Worm (Caenorhabditis elegans) whole organism, L4 larva: ENCODE data around the gene H14E04.3.

Source experiments
- F44E2.7 ChIP-seq: fragments of 200-800 bp; sonication (Bioruptor generic); IDR thresholded peaks from 2 replicates; pipeline ENCODE4 v2.1.2; 2022; ENCODE audit warnings: missing genetic modification characterization, missing compliant biosample characterization
- Y48G9A.11 ChIP-seq: fragments of 200-800 bp; sonication (Bioruptor generic); IDR thresholded peaks from 2 replicates; pipeline ENCODE4 v1.3.6; 2022; ENCODE audit warnings: missing genetic modification reagents, missing genetic modification characterization, missing compliant biosample characterization
- aha-1 ChIP-seq: fragments of 150-350 bp; peaks from one replicate; lab custom pipeline; 2014; ENCODE audit warnings: missing biosample characterization, missing genetic modification characterization
- attf-4 ChIP-seq: sonication (generic microtip); optimal IDR thresholded peaks from 3 replicates; lab custom pipeline; 2017; ENCODE audit warnings: missing biosample characterization, missing genetic modification characterization
- ceh-28 ChIP-seq: fragments of 150-350 bp; optimal IDR thresholded peaks from 2 replicates; lab custom pipeline; 2014; ENCODE audit warnings: missing biosample characterization, missing genetic modification reagents, missing genetic modification characterization
- ceh-62 ChIP-seq: sonication (generic microtip); optimal IDR thresholded peaks from 2 replicates; lab custom pipeline; 2017; ENCODE audit warnings: missing biosample characterization, missing genetic modification characterization
- daf-16 ChIP-seq, 3 experiments: sonication (generic microtip); optimal IDR thresholded peaks; 2 replicates each; lab custom pipeline; 2016 to 2017; ENCODE audit warnings: missing genetic modification characterization in 3 of 3, missing genetic modification reagents in 3 of 3, mild to moderate bottlenecking in 2 of 3, missing compliant biosample characterization in 2 of 3, missing biosample characterization in 1 of 3, moderate library complexity in 1 of 3
- daf-19 ChIP-seq: fragments of 200-800 bp; sonication (Bioruptor generic); conservative IDR thresholded peaks from 2 replicates; pipeline ENCODE4 v1.3.6; 2022; ENCODE audit warnings: missing genetic modification characterization, missing compliant biosample characterization
- dmd-6 ChIP-seq: fragments of 200-800 bp; sonication (Bioruptor generic); IDR thresholded peaks from 2 replicates; pipeline ENCODE4 v1.3.6; 2022; ENCODE audit warnings: missing genetic modification reagents, missing genetic modification characterization, missing compliant biosample characterization
- dpl-1 ChIP-seq: fragments of 150-350 bp; optimal IDR thresholded peaks from 2 replicates; lab custom pipeline; 2014; ENCODE audit warnings: missing biosample characterization, missing genetic modification reagents, missing genetic modification characterization
- duxl-1 ChIP-seq: sonication (generic microtip); optimal IDR thresholded peaks from 2 replicates; lab custom pipeline; 2016; ENCODE audit warnings: mild to moderate bottlenecking, missing genetic modification characterization, moderate library complexity, missing compliant biosample characterization; ENCODE audit not compliant: poor library complexity
- dve-1 ChIP-seq: sonication (generic microtip); optimal IDR thresholded peaks from 2 replicates; lab custom pipeline; 2017; ENCODE audit warnings: antibody characterized with exemption, mild to moderate bottlenecking, missing genetic modification characterization, missing compliant biosample characterization; ENCODE audit not compliant: insufficient read depth
- egl-27 ChIP-seq: sonication (generic microtip); optimal IDR thresholded peaks from 3 replicates; lab custom pipeline; 2017; ENCODE audit warnings: missing biosample characterization, missing genetic modification reagents, missing genetic modification characterization
- egl-43 ChIP-seq: fragments of 200-800 bp; sonication (Bioruptor generic); IDR thresholded peaks from 2 replicates; pipeline ENCODE4 v1.3.6; 2022; ENCODE audit warnings: missing genetic modification reagents, missing genetic modification characterization, missing compliant biosample characterization
- hlh-11 ChIP-seq: fragments of 200-800 bp; sonication (Bioruptor generic); optimal IDR thresholded peaks from 2 replicates; lab custom pipeline; 2018; ENCODE audit warnings: mild to moderate bottlenecking, missing genetic modification characterization, missing compliant biosample characterization
- hlh-30 ChIP-seq: sonication (generic microtip); optimal IDR thresholded peaks from 2 replicates; lab custom pipeline; 2017; ENCODE audit warnings: antibody characterized with exemption, mild to moderate bottlenecking, missing genetic modification characterization, missing compliant biosample characterization; ENCODE audit not compliant: insufficient read depth
- lin-13 ChIP-seq: fragments of 150-350 bp; optimal IDR thresholded peaks from 2 replicates; lab custom pipeline; 2014; ENCODE audit warnings: missing biosample characterization, missing genetic modification reagents, missing genetic modification characterization
- lin-38 ChIP-seq: fragments of 200-800 bp; sonication (Bioruptor generic); IDR thresholded peaks from 2 replicates; pipeline ENCODE4 v1.3.6; 2022; ENCODE audit warnings: missing genetic modification reagents, missing genetic modification characterization, missing compliant biosample characterization
- lin-39 ChIP-seq: fragments of 150-350 bp; optimal IDR thresholded peaks from 2 replicates; lab custom pipeline; 2014; ENCODE audit warnings: missing biosample characterization, missing genetic modification reagents, missing genetic modification characterization
- lsy-2 ChIP-seq, 2 experiments: fragments of 150-350 bp in 1 of 2; sonication (generic microtip) in 1 of 2; optimal IDR thresholded peaks; 2 replicates each; lab custom pipeline; 2014 to 2017; ENCODE audit warnings: missing biosample characterization in 2 of 2, missing genetic modification characterization in 2 of 2
- madf-5 ChIP-seq, 2 experiments: fragments of 200-800 bp; sonication (Bioruptor generic); IDR thresholded peaks; 2 replicates each; pipeline ENCODE4 v1.3.6; 2022; ENCODE audit warnings: missing compliant biosample characterization in 2 of 2, missing genetic modification characterization in 2 of 2
- madf-9 ChIP-seq: fragments of 200-800 bp; sonication (Bioruptor generic); conservative IDR thresholded peaks from 2 replicates; pipeline ENCODE4 v1.3.6; 2022; ENCODE audit warnings: missing genetic modification reagents, missing genetic modification characterization, missing compliant biosample characterization
- mdl-1 ChIP-seq, 2 experiments: fragments of 150-350 bp in 1 of 2; sonication (generic microtip) in 1 of 2; optimal IDR thresholded peaks; 2 replicates each; lab custom pipeline; 2014 to 2017; ENCODE audit warnings: missing biosample characterization in 2 of 2, missing genetic modification characterization in 2 of 2
- mdt-29 ChIP-seq: fragments of 200-800 bp; sonication (Bioruptor generic); IDR thresholded peaks from 2 replicates; pipeline ENCODE4 v1.3.6; 2022; ENCODE audit warnings: missing genetic modification reagents, missing genetic modification characterization, missing compliant biosample characterization
- mep-1 ChIP-seq: fragments of 150-350 bp; sonication (generic microtip); optimal IDR thresholded peaks from 3 replicates; lab custom pipeline; 2014; ENCODE audit warnings: missing biosample characterization, missing genetic modification characterization
- mes-2 ChIP-seq: sonication (generic microtip); optimal IDR thresholded peaks from 2 replicates; lab custom pipeline; 2016; ENCODE audit warnings: missing genotype, mild to moderate bottlenecking, missing genetic modification characterization, missing compliant biosample characterization; ENCODE audit not compliant: poor library complexity, severe bottlenecking
- mxl-2 ChIP-seq: fragments of 200-800 bp; sonication (Bioruptor generic); conservative IDR thresholded peaks from 2 replicates; pipeline ENCODE4 v1.3.6; 2022; ENCODE audit warnings: missing genetic modification reagents, missing genetic modification characterization, missing compliant biosample characterization
- mxl-3 ChIP-seq: fragments of 200-800 bp; sonication (Bioruptor generic); optimal IDR thresholded peaks from 2 replicates; lab custom pipeline; 2018; ENCODE audit warnings: mild to moderate bottlenecking, missing genetic modification characterization, missing compliant biosample characterization
- nhr-28 ChIP-seq: fragments of 150-350 bp; optimal IDR thresholded peaks from 2 replicates; lab custom pipeline; 2014; ENCODE audit warnings: missing biosample characterization, missing genetic modification characterization
- nhr-48 ChIP-seq: sonication (generic microtip); optimal IDR thresholded peaks from 2 replicates; lab custom pipeline; 2016; ENCODE audit warnings: mild to moderate bottlenecking, missing genetic modification characterization, missing compliant biosample characterization
- nhr-6 ChIP-seq: fragments of 150-350 bp; optimal IDR thresholded peaks from 2 replicates; lab custom pipeline; 2014; ENCODE audit warnings: missing biosample characterization, missing genetic modification characterization
- nhr-76 ChIP-seq: fragments of 150-350 bp; optimal IDR thresholded peaks from 2 replicates; lab custom pipeline; 2014; ENCODE audit warnings: missing biosample characterization, missing genetic modification characterization
- pha-4 ChIP-seq, 2 experiments: fragments of 150-350 bp in 1 of 2; fragments of 200-800 bp in 1 of 2; sonication (Bioruptor generic) in 1 of 2; IDR thresholded peaks in 1 of 2; optimal IDR thresholded peaks in 1 of 2; 2 replicates each; pipeline versions ENCODE4 v1.3.6 to Lab custom; 2014 to 2022; ENCODE audit warnings: missing genetic modification characterization in 2 of 2, missing genetic modification reagents in 2 of 2, missing biosample characterization in 1 of 2, missing compliant biosample characterization in 1 of 2
- php-3 ChIP-seq: fragments of 200-800 bp; sonication (Bioruptor generic); IDR thresholded peaks from 2 replicates; pipeline ENCODE4 v1.3.6; 2022; ENCODE audit warnings: missing genetic modification reagents, missing genetic modification characterization, missing compliant biosample characterization
- pqm-1 ChIP-seq: sonication (generic microtip); optimal IDR thresholded peaks from 2 replicates; lab custom pipeline; 2017; ENCODE audit warnings: missing biosample characterization, missing genetic modification characterization
- unc-62 ChIP-seq, 3 experiments: fragments of 150-350 bp in 1 of 3; sonication (generic microtip); optimal IDR thresholded peaks in 2 of 3; peaks in 1 of 3; 1 replicate in 1 of 3; 2 replicates in 2 of 3; lab custom pipeline; 2014 to 2017; ENCODE audit warnings: missing biosample characterization in 3 of 3, missing genetic modification characterization in 3 of 3, missing genetic modification reagents in 3 of 3, missing genotype in 1 of 3
- vab-7 ChIP-seq: fragments of 200-800 bp; sonication (Bioruptor generic); IDR thresholded peaks from 2 replicates; pipeline ENCODE4 v1.3.6; 2022; ENCODE audit warnings: missing genetic modification reagents, missing genetic modification characterization, missing compliant biosample characterization
- zip-2 ChIP-seq: fragments of 150-350 bp; optimal IDR thresholded peaks from 2 replicates; lab custom pipeline; 2014; ENCODE audit warnings: missing biosample characterization, missing genetic modification characterization

Gene H14E04.3

ce11 chrIII:2423638-2424037, 37.3 kb upstream of the H14E04.3 start:
- TF ChIP-seq egl-27 (tag; lab: Kevin White, UChicago) (no peak), ceh-28 (tag; lab: Kevin White, UChicago) (peak; percentile 82), lin-39 (tag; lab: Kevin White, UChicago) (no peak), madf-9 (no peak)

ce11 chrIII:2421226-2421625, 34.8 kb upstream of the H14E04.3 start:
- TF ChIP-seq attf-4 (tag; lab: Kevin White, UChicago) (no peak), nhr-48 (no peak), daf-19 (GFP tag; lab: Robert Waterston, UW) (no peak), unc-62 (GFP tag; optimal IDR thresholded peaks at IDR 0.05 in 1 of 2; lab: Kevin White, UChicago) (peak in 1 of 2 experiments; percentile 12), unc-62 (tag; optimal IDR thresholded peaks at IDR 0.05; lab: Kevin White, UChicago) (no peak), daf-16 (GFP tag; optimal IDR thresholded peaks at IDR 0.05; lab: Kevin White, UChicago) (no peak), daf-16 (tag; optimal IDR thresholded peaks at IDR 0.05; lab: Kevin White, UChicago) (no peak), zip-2 (tag; lab: Kevin White, UChicago) (no peak), egl-43 (GFP tag; lab: Robert Waterston, UW) (peak; percentile 60; the same call in 1 of the 2 replicates), aha-1 (tag; lab: Kevin White, UChicago) (peak; percentile 53)

DNA sequence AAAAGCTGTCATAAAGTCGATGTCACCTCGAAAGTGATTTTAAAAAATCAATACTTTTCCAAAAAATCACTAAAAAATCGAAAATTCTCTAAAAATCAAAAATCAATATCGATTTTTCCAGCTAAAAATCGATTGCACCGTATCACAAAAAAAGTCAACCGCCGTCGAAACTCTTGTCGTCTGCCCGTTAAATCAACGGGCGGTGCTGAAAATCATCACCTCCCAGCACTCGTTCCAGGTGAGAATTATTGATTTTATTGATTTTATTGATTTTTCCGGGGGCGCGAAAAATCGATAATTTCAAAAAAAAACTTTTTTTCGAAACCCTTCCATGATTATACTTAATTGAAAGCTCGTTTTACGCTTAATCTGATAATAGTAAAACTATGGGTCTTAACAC, 33.1 kb upstream of the H14E04.3 start:
- TF ChIP-seq ceh-28 (tag; lab: Kevin White, UChicago) (peak; percentile 90), F44E2.7 (0 out of 2 replicates have a peak, but pooled peaks have one; percentile 60), lin-38 (GFP tag; lab: Robert Waterston, UW) (peak; percentile 8), vab-7 (GFP tag; lab: Robert Waterston, UW) (no peak)
- TF ChIP-seq, all 104 proteins: peak for 3

- TF ChIP-seq aha-1 (tag; lab: Kevin White, UChicago): peak; percentile 76
- TF ChIP-seq attf-4 (tag; lab: Kevin White, UChicago): no peak
- TF ChIP-seq madf-5 (GFP tag; IDR thresholded peaks at IDR 0.05; lab: Robert Waterston, UW): no peak
These were observed 32.6 kb upstream of the H14E04.3 start for ce11 chrIII:2418981-2419380.

- TF ChIP-seq hlh-30 (peak; percentile 41), nhr-28 (tag; lab: Kevin White, UChicago) (peak; percentile 39), pqm-1 (tag; lab: Kevin White, UChicago) (peak; percentile 80), Y48G9A.11 (GFP tag; lab: Robert Waterston, UW) (peak; percentile 62), duxl-1 (tag; lab: Kevin White, UChicago) (peak; percentile 38), dve-1 (tag; lab: Kevin White, UChicago) (peak; percentile 67), egl-27 (tag; lab: Kevin White, UChicago) (no peak), aha-1 (tag; lab: Kevin White, UChicago) (peak; percentile 62), nhr-76 (tag; lab: Kevin White, UChicago) (no peak), mdl-1 (tag; optimal IDR thresholded peaks at IDR 0.05; lab: Kevin White, UChicago) (peak in 1 of 2 experiments; percentile 51), vab-7 (GFP tag; lab: Robert Waterston, UW) (no peak), mxl-2 (no peak), pha-4 (GFP tag; IDR thresholded peaks at IDR 0.05; lab: Robert Waterston, UW) (peak; percentile 60), pha-4 (tag; optimal IDR thresholded peaks at IDR 0.05; lab: Kevin White, UChicago) (no peak), mep-1 (tag; lab: Kevin White, UChicago) (peak; percentile 37), hlh-11 (tag; lab: Kevin White, UChicago) (peak; percentile 57), lin-13 (peak; percentile 34), mdt-29 (GFP tag; lab: Robert Waterston, UW) (0 out of 2 replicates have a peak, but pooled peaks have one; percentile 14), unc-62 (GFP tag; optimal IDR thresholded peaks at IDR 0.05 in 1 of 2; lab: Kevin White, UChicago) (peak in 1 of 2 experiments; percentile 63), unc-62 (tag; optimal IDR thresholded peaks at IDR 0.05; lab: Kevin White, UChicago) (no peak), daf-16 (GFP tag; optimal IDR thresholded peaks at IDR 0.05; lab: Kevin White, UChicago) (peak in 1 of 2 experiments; percentile 23), daf-16 (tag; optimal IDR thresholded peaks at IDR 0.05; lab: Kevin White, UChicago) (peak; percentile 97), attf-4 (tag; lab: Kevin White, UChicago) (no peak), dpl-1 (GFP tag; lab: Kevin White, UChicago) (peak; percentile 94), lin-38 (GFP tag; lab: Robert Waterston, UW) (peak; percentile 65), nhr-6 (peak; percentile 9), php-3 (GFP tag; lab: Robert Waterston, UW) (0 out of 2 replicates have a peak, but pooled peaks have one; percentile 34), ceh-62 (tag; lab: Kevin White, UChicago) (no peak), mes-2 (tag; lab: Kevin White, UChicago) (peak; percentile 63), lsy-2 (tag; optimal IDR thresholded peaks at IDR 0.05; lab: Kevin White, UChicago) (peak in 1 of 2 experiments; percentile 62), mxl-3 (peak; percentile 20), dmd-6 (GFP tag; lab: Robert Waterston, UW) (peak; percentile 59)
- TF ChIP-seq, all 104 proteins: peak for 23
These were observed 31.8 kb upstream of the H14E04.3 start, which contains the start of the genes W04B5.5 and W04B5.3 for ce11 chrIII:2418159-2418658. W04B5.5 (minus strand) TSS chrIII:2418209. W04B5.3 (plus strand) TSS chrIII:2418514.
